Fruit fly (Drosophila melanogaster) S2 (cell line): ENCODE measurements around the gene CG45486.

Experiments used
- CG8478 ChIP-seq: fragments of >200 bp; optimal IDR thresholded peaks from 2 replicates; lab custom pipeline; 2018
- CTCF ChIP-seq, 2 experiments: fragments of >200 bp; optimal IDR thresholded peaks; 2 replicates each; lab custom pipeline; 2018

DNA sequence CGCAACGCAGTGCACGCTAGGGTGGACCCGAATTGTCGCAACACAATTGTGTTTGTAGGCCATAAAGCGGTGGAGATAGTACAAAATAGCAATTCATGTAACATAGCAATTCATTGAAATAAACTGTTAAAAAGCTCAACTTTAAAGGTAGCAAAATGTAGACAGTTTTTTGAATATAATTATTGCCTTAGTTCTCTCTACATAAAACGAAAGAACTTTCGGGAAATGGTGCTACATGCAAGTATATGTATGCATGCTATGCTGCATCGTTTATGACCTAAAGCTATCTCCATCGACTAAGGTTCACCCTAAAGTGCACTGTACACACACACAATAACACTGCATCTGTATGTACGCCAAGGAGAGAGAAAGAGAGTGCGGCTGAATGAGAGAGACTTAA, 34.9 kb downstream of the CG45486 start:
- TF ChIP-seq CG8478 (lab: Kevin White, UChicago) (no peak), CTCF (optimal IDR thresholded peaks at IDR 0.05; lab: Kevin White, UChicago) (no peak)
